Worm (Caenorhabditis elegans): ENCODE measurements around the gene C36C5.14.

C36C5.14 gene

ce11 chrV:3146932-3147331 lies 18.4 kb downstream of the C36C5.14 start, which contains the start of gene srab-11:
srab-11 (minus strand) TSS chrV:3147032.
- TF ChIP-seq blmp-1 (tag; optimal IDR thresholded peaks at IDR 0.05; ENCODE audit: insufficient read depth) (no peak), R02D3.7 (tag; optimal IDR thresholded peaks at IDR 0.05) (no peak), egl-27 (tag; optimal IDR thresholded peaks at IDR 0.05) (no peak), ztf-4 (tag; optimal IDR thresholded peaks at IDR 0.05) (no peak)

- TF ChIP-seq ztf-11 (tag; optimal IDR thresholded peaks at IDR 0.05) (no peak), ztf-4 (tag; optimal IDR thresholded peaks at IDR 0.05) (no peak), nhr-12 (tag; optimal IDR thresholded peaks at IDR 0.05) (no peak), nhr-6 (tag; optimal IDR thresholded peaks at IDR 0.05) (no peak), mdl-1 (tag; optimal IDR thresholded peaks at IDR 0.05) (no peak), F13H6.1 (tag; optimal IDR thresholded peaks at IDR 0.05) (no peak), alr-1 (tag; optimal IDR thresholded peaks at IDR 0.05) (no peak), lsy-2 (tag; optimal IDR thresholded peaks at IDR 0.05) (no peak), peb-1 (tag; optimal IDR thresholded peaks at IDR 0.05) (no peak)
Observed at ce11 chrV:3145241-3145640, 20.1 kb downstream of the C36C5.14 start.

- no peak for TF ChIP-seq dmd-4 (tag; optimal IDR thresholded peaks at IDR 0.05)
Observed at ce11 chrV:3144494-3144893, 20.8 kb downstream of the C36C5.14 start, which contains the start of gene srab-10. srab-10 (minus strand) TSS chrV:3144594.

- TF ChIP-seq R02D3.7 (tag; optimal IDR thresholded peaks at IDR 0.05): no peak
- TF ChIP-seq blmp-1 (tag; optimal IDR thresholded peaks at IDR 0.05; ENCODE audit: insufficient read depth): no peak
- no peak for TF ChIP-seq dmd-4 (tag; optimal IDR thresholded peaks at IDR 0.05)
- TF ChIP-seq nhr-237 (tag; optimal IDR thresholded peaks at IDR 0.05): no peak
- no peak for TF ChIP-seq zag-1 (tag; optimal IDR thresholded peaks at IDR 0.05)
- TF ChIP-seq sma-9 (GFP tag; optimal IDR thresholded peaks at IDR 0.05): no peak
- TF ChIP-seq sma-9 (tag; optimal IDR thresholded peaks at IDR 0.05): no peak
- no peak for TF ChIP-seq unc-62 (GFP tag; optimal IDR thresholded peaks at IDR 0.05)
- no peak for TF ChIP-seq elt-3 (tag; optimal IDR thresholded peaks at IDR 0.05)
- TF ChIP-seq unc-39 (tag; optimal IDR thresholded peaks at IDR 0.05): no peak
- TF ChIP-seq skn-1 (tag; optimal IDR thresholded peaks at IDR 0.05): no peak
- TF ChIP-seq Y55F3AM.14 (GFP tag; optimal IDR thresholded peaks at IDR 0.05): no peak
- TF ChIP-seq nhr-25 (tag; optimal IDR thresholded peaks at IDR 0.05): no peak
- TF ChIP-seq sma-3 (GFP tag; optimal IDR thresholded peaks at IDR 0.05): no peak
- no peak for TF ChIP-seq mab-5 (tag; optimal IDR thresholded peaks at IDR 0.05)
- no peak for TF ChIP-seq ama-1 (optimal IDR thresholded peaks at IDR 0.05)
- no peak for TF ChIP-seq ztf-11 (tag; optimal IDR thresholded peaks at IDR 0.05)
Observed at ce11 chrV:3141190-3141589, 24.1 kb downstream of the C36C5.14 start, which contains the start of gene srab-9. srab-9 (minus strand) TSS chrV:3141290.

ce11 chrV:3138488-3138887 lies 26.9 kb downstream of the C36C5.14 start, which contains the start of the genes irld-3 and F02C9.1:
irld-3 (minus strand) TSS chrV:3138588.
F02C9.1 (plus strand) TSS chrV:3138703.
- no peak for TF ChIP-seq nhr-11 (tag; optimal IDR thresholded peaks at IDR 0.05)
- no peak for TF ChIP-seq nhr-25 (tag; optimal IDR thresholded peaks at IDR 0.05)
- TF ChIP-seq fos-1 (tag; optimal IDR thresholded peaks at IDR 0.05): no peak
- TF ChIP-seq nhr-237 (tag; optimal IDR thresholded peaks at IDR 0.05): no peak
- no peak for TF ChIP-seq ama-1 (optimal IDR thresholded peaks at IDR 0.05)
- no peak for TF ChIP-seq dmd-4 (tag; optimal IDR thresholded peaks at IDR 0.05)
- TF ChIP-seq ceh-16 (tag; optimal IDR thresholded peaks at IDR 0.05): no peak
- TF ChIP-seq unc-62 (GFP tag; optimal IDR thresholded peaks at IDR 0.05): no peak
- TF ChIP-seq Y55F3AM.14 (GFP tag; optimal IDR thresholded peaks at IDR 0.05): no peak
- TF ChIP-seq lin-39 (tag; optimal IDR thresholded peaks at IDR 0.05): no peak
- no peak for TF ChIP-seq mdl-1 (tag; optimal IDR thresholded peaks at IDR 0.05)
- no peak for TF ChIP-seq lsy-2 (tag; optimal IDR thresholded peaks at IDR 0.05)
- no peak for TF ChIP-seq nhr-23 (tag; optimal IDR thresholded peaks at IDR 0.05)

ce11 chrV:3133293-3133755 lies 32.0 kb downstream of the C36C5.14 start, which contains the start of gene F02C9.2:
F02C9.2 (plus strand) TSS chrV:3133705.
- TF ChIP-seq mbf-1 (tag; optimal IDR thresholded peaks at IDR 0.05): no peak
- TF ChIP-seq unc-62 (GFP tag; optimal IDR thresholded peaks at IDR 0.05): no peak
- TF ChIP-seq skn-1 (tag; optimal IDR thresholded peaks at IDR 0.05): no peak
- no peak for TF ChIP-seq nhr-237 (tag; optimal IDR thresholded peaks at IDR 0.05)

All from whole organism, L2 larva.